Worm (Caenorhabditis elegans) whole organism, early embryonic: ENCODE results near the gene C06H2.7.

ENCODE experiments used
- ceh-36 ChIP-seq: sonication (generic microtip); optimal IDR thresholded peaks from 2 replicates; lab custom pipeline; 2016; ENCODE audit warnings: missing genetic modification characterization, inconsistent platforms, missing compliant biosample characterization
- pes-1 ChIP-seq: fragments of 200-800 bp; sonication (Bioruptor generic); IDR thresholded peaks from 2 replicates; pipeline ENCODE4 v1.3.6; 2022; ENCODE audit warnings: missing genetic modification reagents, missing genetic modification characterization, missing compliant biosample characterization

ce11 chrV:11122466-11122865 lies 22.1 kb downstream of the C06H2.7 start, which contains the start of gene mboa-2:
- TF ChIP-seq pes-1 (GFP tag; lab: Robert Waterston, UW) (no peak), ceh-36 (tag; lab: Kevin White, UChicago) (no peak)
